Fruit fly (Drosophila melanogaster) whole organism: ENCODE data around the gene Ras64B.

Experiments
- CG8478 ChIP-seq: fragments of >200 bp; optimal IDR thresholded peaks from 2 replicates; lab custom pipeline; 2018; ENCODE audit warnings: inconsistent platforms
- pan ChIP-seq: fragments of >200 bp; optimal IDR thresholded peaks from 2 replicates; lab custom pipeline; 2017
- psq ChIP-seq: fragments of >200 bp; optimal IDR thresholded peaks from 2 replicates; lab custom pipeline; 2017
- usp ChIP-seq: fragments of >200 bp; optimal IDR thresholded peaks from 2 replicates; lab custom pipeline; 2017; ENCODE audit warnings: missing biosample characterization, missing genetic modification characterization, mixed read lengths

- TF ChIP-seq usp (GFP tag; lab: Kevin White, UChicago) (no peak), CG8478 (lab: Kevin White, UChicago) (no peak), psq (lab: Kevin White, UChicago) (no peak), pan (lab: Kevin White, UChicago) (no peak)
Measured at dm6 chr3L:4115107-4115506, 23.8 kb upstream of the Ras64B start.
